Worm (Caenorhabditis elegans): ENCODE measurements around the gene nhr-17.

DNA sequence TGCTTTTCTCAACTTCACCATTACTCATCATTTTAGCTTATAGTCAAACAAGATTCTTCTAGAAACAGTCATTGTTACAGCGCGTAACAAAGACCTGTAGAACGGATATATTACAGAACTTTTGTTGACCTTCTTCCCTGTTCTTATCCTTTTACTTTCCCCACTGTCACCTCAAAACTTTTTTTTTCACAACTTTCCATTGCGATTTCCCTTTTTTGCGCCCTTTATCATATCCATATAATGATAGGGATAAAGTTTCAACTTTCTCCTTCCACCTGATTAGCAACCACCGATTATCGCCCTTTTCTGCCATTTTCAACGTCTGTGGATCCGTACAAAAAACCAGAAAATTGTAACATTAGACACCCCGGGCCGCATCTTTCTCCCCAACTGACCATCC lies 9.5 kb upstream of the nhr-17 start:
- TF ChIP-seq elt-3 (tag; optimal IDR thresholded peaks at IDR 0.05) (no peak), elt-1 (tag; optimal IDR thresholded peaks at IDR 0.05) (no peak), nhr-23 (tag; optimal IDR thresholded peaks at IDR 0.05) (no peak), lin-11 (tag; optimal IDR thresholded peaks at IDR 0.05) (no peak), lin-39 (tag; optimal IDR thresholded peaks at IDR 0.05) (no peak), nhr-6 (tag; optimal IDR thresholded peaks at IDR 0.05) (no peak)
